Worm (Caenorhabditis elegans) whole organism, midembryonic: ENCODE results near the gene pals-39.

Experiments
- T22C8.4 ChIP-seq: fragments of 200-800 bp; sonication (Bioruptor generic); IDR thresholded peaks from 2 replicates; pipeline ENCODE4 v1.3.6; 2022; ENCODE audit warnings: missing genetic modification characterization, missing compliant biosample characterization
- cog-1 ChIP-seq: sonication (generic microtip); optimal IDR thresholded peaks from 2 replicates; lab custom pipeline; 2016; ENCODE audit warnings: missing genetic modification characterization, missing compliant biosample characterization
- flt-1 ChIP-seq: fragments of 200-800 bp; sonication (Bioruptor generic); IDR thresholded peaks from 2 replicates; pipeline ENCODE4 v1.3.6; 2022; ENCODE audit warnings: missing genetic modification characterization, missing compliant biosample characterization
- klf-2 ChIP-seq: fragments of 200-800 bp; sonication (Bioruptor generic); conservative IDR thresholded peaks from 2 replicates; pipeline ENCODE4 v1.3.6; 2022; ENCODE audit warnings: missing genetic modification reagents, missing genetic modification characterization, missing compliant biosample characterization
- med-1 ChIP-seq: sonication (generic microtip); optimal IDR thresholded peaks from 2 replicates; lab custom pipeline; 2017; ENCODE audit warnings: missing genetic modification characterization, mild to moderate bottlenecking, missing compliant biosample characterization, antibody characterized with exemption, missing genetic modification reagents; ENCODE audit not compliant: insufficient read depth
- ref-1 ChIP-seq: fragments of 200-800 bp; sonication (Bioruptor generic); conservative IDR thresholded peaks from 2 replicates; pipeline ENCODE4 v1.3.6; 2022; ENCODE audit warnings: missing genetic modification reagents, missing genetic modification characterization, missing compliant biosample characterization
- tab-1 ChIP-seq: fragments of 200-800 bp; sonication (Bioruptor generic); IDR thresholded peaks from 2 replicates; pipeline ENCODE4 v1.3.6; 2022; ENCODE audit warnings: missing genetic modification characterization, missing compliant biosample characterization
- ztf-23 ChIP-seq: fragments of 200-800 bp; sonication (Bioruptor generic); IDR thresholded peaks from 2 replicates; pipeline ENCODE4 v1.3.6; 2022; ENCODE audit warnings: missing genetic modification reagents, missing genetic modification characterization, missing compliant biosample characterization
- ztf-29 ChIP-seq: fragments of 200-800 bp; sonication (Bioruptor generic); IDR thresholded peaks from 2 replicates; pipeline ENCODE4 v1.3.6; 2022; ENCODE audit warnings: missing genetic modification reagents, missing genetic modification characterization, missing compliant biosample characterization

pals-39 gene

DNA sequence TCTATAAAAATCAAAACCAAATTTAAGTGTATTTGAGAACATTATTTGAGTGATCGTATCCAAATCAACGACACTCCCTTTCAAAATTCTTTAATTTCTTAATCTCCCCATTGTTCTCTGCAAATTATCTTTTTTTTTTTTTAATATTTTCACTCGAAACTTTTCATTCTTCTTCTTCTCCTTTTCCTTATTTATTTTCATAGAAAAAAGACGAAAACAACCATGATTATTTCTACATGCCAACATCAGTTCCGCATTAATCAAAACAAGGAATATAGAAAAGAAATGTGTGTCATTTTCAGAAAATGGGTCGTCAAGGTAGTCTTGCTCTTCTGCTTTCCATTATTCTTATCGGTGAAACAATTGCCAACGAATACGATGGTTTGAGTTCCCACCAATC, 46.1 kb downstream of the pals-39 start, which contains the start of gene K01D12.5:
Gene K01D12.5 (plus strand): TSS at position 301 of the 400 bp plus-strand sequence.
- TF ChIP-seq tab-1 (GFP tag; lab: Robert Waterston, UW) (no peak), ztf-29 (GFP tag; lab: Robert Waterston, UW) (no peak), cog-1 (tag; lab: Kevin White, UChicago) (no peak), ztf-23 (no peak), flt-1 (GFP tag; lab: Robert Waterston, UW) (no peak), ref-1 (GFP tag; lab: Robert Waterston, UW) (no peak), med-1 (GFP tag; lab: Kevin White, UChicago) (no peak), klf-2 (GFP tag; lab: Robert Waterston, UW) (no peak), T22C8.4 (no peak)

DNA sequence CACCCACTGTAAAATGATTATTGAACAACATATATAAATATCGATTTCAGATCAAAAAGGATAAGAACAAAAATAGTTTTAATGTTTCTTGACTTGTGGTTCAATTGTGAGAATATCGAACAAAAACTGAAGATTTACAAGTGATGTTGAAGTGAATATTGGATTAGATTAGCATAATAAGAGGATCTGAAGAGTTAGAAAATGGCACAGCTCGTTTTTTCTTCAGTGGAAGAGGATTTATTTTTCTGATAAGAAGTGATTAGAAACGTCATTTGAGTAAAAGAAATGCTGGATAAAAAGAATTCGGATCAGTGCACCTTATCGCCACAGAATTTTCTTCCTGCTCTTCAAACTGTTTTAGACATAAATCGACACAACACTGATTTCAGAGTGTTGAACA, 48.0 kb downstream of the pals-39 start, which contains the start of gene twk-14:
Gene twk-14 (minus strand): TSS at position 8 of the 400 bp plus-strand sequence.
- TF ChIP-seq klf-2 (GFP tag; lab: Robert Waterston, UW) (no peak), ztf-23 (no peak), med-1 (GFP tag; lab: Kevin White, UChicago) (no peak), ztf-29 (GFP tag; lab: Robert Waterston, UW) (no peak), ref-1 (GFP tag; lab: Robert Waterston, UW) (no peak), tab-1 (GFP tag; lab: Robert Waterston, UW) (no peak), T22C8.4 (no peak), cog-1 (tag; lab: Kevin White, UChicago) (no peak), flt-1 (GFP tag; lab: Robert Waterston, UW) (no peak)
